Worm (Caenorhabditis elegans): ENCODE results near the gene cnx-1.

DNA sequence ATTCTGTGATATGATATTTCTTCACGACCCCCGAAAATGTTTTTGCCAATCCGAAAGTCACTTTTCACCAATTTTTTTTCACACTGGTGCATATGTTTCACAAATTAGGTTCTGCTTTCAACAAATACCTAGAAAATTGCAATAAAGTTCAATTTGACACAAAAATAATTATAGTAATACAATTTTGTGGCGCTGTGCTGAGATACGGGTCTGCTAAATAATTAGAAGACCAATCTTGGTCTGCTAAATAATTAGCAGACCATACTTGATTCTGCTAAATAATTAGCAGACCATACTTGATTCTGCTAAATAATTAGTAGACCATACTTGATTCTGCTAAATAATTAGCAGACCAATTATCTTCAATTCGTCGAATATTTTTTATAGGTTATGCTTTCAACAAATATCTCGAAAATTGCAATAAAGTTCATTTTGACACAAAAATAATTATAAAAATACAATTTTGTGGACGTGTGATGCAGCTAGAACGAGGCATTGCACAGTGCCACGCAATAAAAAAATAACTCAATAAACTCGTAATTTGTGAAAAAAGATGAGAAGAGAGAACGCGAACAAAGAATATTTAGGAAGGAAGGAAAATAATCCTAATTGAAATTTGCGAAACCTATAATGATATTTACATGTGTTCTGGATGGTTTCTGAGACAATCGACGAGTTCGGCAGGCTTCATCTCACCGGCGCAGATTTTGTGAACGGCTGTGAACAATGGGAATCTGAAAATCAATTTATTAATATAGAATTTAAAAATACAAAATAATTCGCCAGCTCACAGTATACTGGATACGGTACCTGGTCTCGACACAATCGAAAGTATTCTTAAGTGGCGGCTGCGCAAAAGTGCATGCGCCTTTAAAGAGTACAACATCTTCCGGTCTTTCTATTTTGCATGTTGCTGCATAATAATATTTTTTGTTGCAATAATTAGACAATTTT is 37.0 kb upstream of the cnx-1 start:
- TF ChIP-seq ama-1 (optimal IDR thresholded peaks at IDR 0.05), result no peak
- no peak for TF ChIP-seq nhr-12 (tag; optimal IDR thresholded peaks at IDR 0.05)
- no peak for TF ChIP-seq elt-3 (tag; optimal IDR thresholded peaks at IDR 0.05)
- no peak for TF ChIP-seq lin-13 (GFP tag; optimal IDR thresholded peaks at IDR 0.05)
- TF ChIP-seq lsy-2 (tag; optimal IDR thresholded peaks at IDR 0.05), result no peak
- peak; percentile 7 for TF ChIP-seq nhr-21 (tag; optimal IDR thresholded peaks at IDR 0.05)
